Fruit fly (Drosophila melanogaster): ENCODE measurements around the gene Gr10a.

Gene Gr10a

dm6 chrX:11379139-11379538, 38.1 kb downstream of the Gr10a start (continued):
- TF ChIP-seq pan (optimal IDR thresholded peaks at IDR 0.05) (no peak), pan (GFP tag; optimal IDR thresholded peaks at IDR 0.05 in 1 of 2, IDR thresholded peaks at IDR 0.05 in 1 of 2) (peak in 1 of 2 experiments; percentile 58), Jarid2 (GFP tag; optimal IDR thresholded peaks at IDR 0.05) (no peak), CG3726 (GFP tag; IDR thresholded peaks at IDR 0.05) (no peak), hbn (GFP tag; IDR thresholded peaks at IDR 0.05; ENCODE audit: partially characterized antibody) (no peak), CG7963 (GFP tag; IDR thresholded peaks at IDR 0.05; ENCODE audit: partially characterized antibody) (no peak), Nf-YC (tag; optimal IDR thresholded peaks at IDR 0.05) (peak; percentile 52), MESR4 (GFP tag; optimal IDR thresholded peaks at IDR 0.05) (no peak), sisA (GFP tag; IDR thresholded peaks at IDR 0.05) (peak; percentile 32; the same call in 1 of the 2 replicates), odd (GFP tag; optimal IDR thresholded peaks at IDR 0.05) (no peak), jumu (GFP tag; optimal IDR thresholded peaks at IDR 0.05) (no peak), nom (GFP tag; optimal IDR thresholded peaks at IDR 0.05) (no peak), sens (GFP tag) (peak; percentile 54), CG9797 (GFP tag; optimal IDR thresholded peaks at IDR 0.05) (no peak), CG11723 (GFP tag; optimal IDR thresholded peaks at IDR 0.05) (no peak), CG13775 (GFP tag; optimal IDR thresholded peaks at IDR 0.05) (no peak), Doc3 (GFP tag; IDR thresholded peaks at IDR 0.05; ENCODE audit: partially characterized antibody) (no peak), crol (GFP tag; IDR thresholded peaks at IDR 0.05) (no peak), fd96Cb (tag; optimal IDR thresholded peaks at IDR 0.05) (peak; percentile 37), CG16863 (GFP tag; optimal IDR thresholded peaks at IDR 0.05) (no peak), CG1792 (GFP tag; optimal IDR thresholded peaks at IDR 0.05) (no peak), Dad (GFP tag; optimal IDR thresholded peaks at IDR 0.05) (no peak), CG9817 (tag; optimal IDR thresholded peaks at IDR 0.05) (peak; percentile 52), pfk (GFP tag; optimal IDR thresholded peaks at IDR 0.05) (no peak), oc (tag; optimal IDR thresholded peaks at IDR 0.05) (no peak), CG31365 (tag; optimal IDR thresholded peaks at IDR 0.05) (no peak), CG12299 (tag; optimal IDR thresholded peaks at IDR 0.05) (no peak), hb (GFP tag; IDR thresholded peaks at IDR 0.05; ENCODE audit: partially characterized antibody) (no peak), ro (GFP tag; IDR thresholded peaks at IDR 0.05) (no peak), Sox102F (GFP tag; optimal IDR thresholded peaks at IDR 0.05) (peak; percentile 44), HLH4C (GFP tag; IDR thresholded peaks at IDR 0.05; ENCODE audit: partially characterized antibody) (no peak), prd (optimal IDR thresholded peaks at IDR 0.05) (no peak), prd (GFP tag; IDR thresholded peaks at IDR 0.05) (peak; percentile 55), row (GFP tag; IDR thresholded peaks at IDR 0.05) (peak; percentile 79), CG10462 (GFP tag; optimal IDR thresholded peaks at IDR 0.05) (no peak), h (optimal IDR thresholded peaks at IDR 0.05) (no peak), CG3407 (GFP tag; optimal IDR thresholded peaks at IDR 0.05) (no peak), Rfx (GFP tag; IDR thresholded peaks at IDR 0.05) (peak; percentile 52; the same call in 1 of the 2 replicates), rib (GFP tag; IDR thresholded peaks at IDR 0.05) (no peak), ato (GFP tag; IDR thresholded peaks at IDR 0.05; ENCODE audit: partially characterized antibody) (no peak), E2f2 (GFP tag; IDR thresholded peaks at IDR 0.05) (no peak), unpg (GFP tag; optimal IDR thresholded peaks at IDR 0.05) (peak; percentile 58), CG18476 (GFP tag; optimal IDR thresholded peaks at IDR 0.05) (no peak), Fer1 (GFP tag; optimal IDR thresholded peaks at IDR 0.05) (peak; percentile 65), CG14965 (GFP tag; optimal IDR thresholded peaks at IDR 0.05; ENCODE audit: borderline replicate concordance) (no peak), ttk (GFP tag; IDR thresholded peaks at IDR 0.05) (peak; percentile 52; the same call in 1 of the 2 replicates), CG11696 (GFP tag; IDR thresholded peaks at IDR 0.05) (peak; percentile 71), luna (GFP tag; optimal IDR thresholded peaks at IDR 0.05) (no peak), grau (tag; optimal IDR thresholded peaks at IDR 0.05) (peak; percentile 46), Oli (tag; optimal IDR thresholded peaks at IDR 0.05) (peak; percentile 7), cwo (GFP tag; optimal IDR thresholded peaks at IDR 0.05) (peak; percentile 45)
